Worm (Caenorhabditis elegans) whole organism, young adult: ENCODE measurements around the gene F21H7.2.

Experiments
- F57A8.1 ChIP-seq: fragments of 200-800 bp; sonication (Bioruptor generic); optimal IDR thresholded peaks from 2 replicates; lab custom pipeline; 2018; ENCODE audit warnings: mild to moderate bottlenecking, missing genetic modification characterization, moderate library complexity, missing compliant biosample characterization
- K12H6.12 ChIP-seq: fragments of 200-800 bp; sonication (Bioruptor generic); optimal IDR thresholded peaks from 2 replicates; lab custom pipeline; 2018; ENCODE audit warnings: mild to moderate bottlenecking, missing genetic modification characterization, missing compliant biosample characterization
- ama-1 ChIP-seq, 3 experiments: fragments of 150-350 bp in 1 of 3; sonication (generic microtip) in 2 of 3; optimal IDR thresholded peaks; 2 replicates each; lab custom pipeline; 2014 to 2018; ENCODE audit warnings: missing biosample characterization in 2 of 3, missing genetic modification characterization in 2 of 3, missing genetic modification reagents in 2 of 3
- ceh-58 ChIP-seq: fragments of 200-800 bp; sonication (Bioruptor generic); IDR thresholded peaks from 2 replicates; pipeline ENCODE4 v1.3.6; 2022; ENCODE audit warnings: missing genetic modification characterization, missing compliant biosample characterization
- rcor-1 ChIP-seq: fragments of 200-800 bp; sonication (Bioruptor generic); IDR thresholded peaks from 2 replicates; pipeline ENCODE4 v1.3.6; 2022; ENCODE audit warnings: missing genetic modification reagents, missing genetic modification characterization, missing compliant biosample characterization
- ztf-3 ChIP-seq: fragments of 200-800 bp; sonication (Bioruptor generic); optimal IDR thresholded peaks from 2 replicates; lab custom pipeline; 2018; ENCODE audit warnings: mild to moderate bottlenecking, missing genetic modification characterization, missing compliant biosample characterization

ce11 chrV:16214505-16214904 lies 15.3 kb downstream of the F21H7.2 start, which contains the start of gene F11A5.9:
- no peak for TF ChIP-seq rcor-1 (GFP tag; lab: Robert Waterston, UW)
- no peak for TF ChIP-seq ama-1 (optimal IDR thresholded peaks at IDR 0.05; lab: Kevin White, UChicago)
- TF ChIP-seq ama-1 (GFP tag; optimal IDR thresholded peaks at IDR 0.05; lab: Kevin White, UChicago) = no peak
- TF ChIP-seq ztf-3 (GFP tag; lab: Kevin White, UChicago) = no peak
- no peak for TF ChIP-seq F57A8.1 (GFP tag; lab: Kevin White, UChicago)
- TF ChIP-seq ceh-58 (GFP tag; lab: Robert Waterston, UW) = no peak
- TF ChIP-seq K12H6.12 = no peak
